Worm (Caenorhabditis elegans) whole organism, L3 larva: Measurements from ENCODE around the gene Y49E10.27.

ENCODE experiments used
- ZK546.5 ChIP-seq: sonication (generic microtip); optimal IDR thresholded peaks from 2 replicates; lab custom pipeline; 2017; ENCODE audit warnings: missing biosample characterization, missing genetic modification characterization
- ama-1 ChIP-seq: fragments of 150-350 bp; optimal IDR thresholded peaks from 2 replicates; lab custom pipeline; 2018
- ceh-28 ChIP-seq: fragments of 150-350 bp; optimal IDR thresholded peaks from 2 replicates; lab custom pipeline; 2014; ENCODE audit warnings: missing biosample characterization, missing genetic modification reagents, missing genetic modification characterization
- elt-2 ChIP-seq: sonication (generic microtip); optimal IDR thresholded peaks from 2 replicates; lab custom pipeline; 2016; ENCODE audit warnings: missing genetic modification reagents, mild to moderate bottlenecking, missing genetic modification characterization, missing compliant biosample characterization
- lin-15B ChIP-seq: fragments of 150-350 bp; optimal IDR thresholded peaks from 2 replicates; lab custom pipeline; 2014; ENCODE audit warnings: missing biosample characterization, missing genetic modification characterization
- nhr-28 ChIP-seq: fragments of 150-350 bp; optimal IDR thresholded peaks from 2 replicates; lab custom pipeline; 2014; ENCODE audit warnings: missing biosample characterization, missing genetic modification characterization
- pqm-1 ChIP-seq: fragments of 150-350 bp; optimal IDR thresholded peaks from 2 replicates; lab custom pipeline; 2017; ENCODE audit warnings: missing biosample characterization, missing genetic modification characterization, inconsistent platforms
- tbx-2 ChIP-seq: sonication (generic microtip); optimal IDR thresholded peaks from 2 replicates; lab custom pipeline; 2016; ENCODE audit warnings: mild to moderate bottlenecking, missing genetic modification characterization, missing compliant biosample characterization
- zag-1 ChIP-seq: fragments of 150-350 bp; optimal IDR thresholded peaks from 2 replicates; lab custom pipeline; 2014; ENCODE audit warnings: missing biosample characterization, missing genetic modification characterization
- ztf-11 ChIP-seq: fragments of 150-350 bp; optimal IDR thresholded peaks from 2 replicates; lab custom pipeline; 2014; ENCODE audit warnings: missing biosample characterization, missing genetic modification characterization

DNA sequence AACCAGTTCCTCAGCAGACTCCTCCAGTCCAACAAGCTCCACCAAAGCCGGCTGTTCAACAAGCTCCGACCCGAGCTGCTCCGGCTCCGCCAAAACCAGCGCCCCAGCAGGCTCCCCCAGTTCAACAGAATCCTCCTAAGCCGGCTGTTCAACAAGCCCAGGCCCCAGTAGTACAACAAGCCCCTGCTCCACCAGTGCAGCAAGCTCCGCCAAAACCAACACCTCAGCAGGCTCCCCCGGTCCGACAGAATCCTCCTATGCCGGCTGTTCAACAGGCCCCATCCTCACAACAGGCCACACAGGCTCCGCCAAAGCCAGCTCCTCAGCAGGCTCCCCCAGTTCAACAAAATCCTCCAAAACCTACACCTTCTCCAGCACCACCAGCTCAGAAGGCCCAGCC, 36.4 kb downstream of the Y49E10.27 start:
- TF ChIP-seq lin-15B (tag; lab: Kevin White, UChicago) (no peak), ama-1 (lab: Kevin White, UChicago) (no peak), zag-1 (tag; lab: Kevin White, UChicago) (no peak), tbx-2 (no peak), ztf-11 (tag; lab: Kevin White, UChicago) (no peak), ceh-28 (tag; lab: Kevin White, UChicago) (no peak), pqm-1 (tag; lab: Kevin White, UChicago) (no peak), ZK546.5 (tag; lab: Kevin White, UChicago) (no peak), elt-2 (no peak), nhr-28 (no peak)
